Fruit fly (Drosophila melanogaster) ovary, adult (tissue): ENCODE results near the gene mtSSB.

Experiments
- CG17801 ChIP-seq: fragments of 200-800 bp; optimal IDR thresholded peaks from 2 replicates; lab custom pipeline; 2019; ENCODE audit warnings: missing biosample characterization, mild to moderate bottlenecking, missing genetic modification characterization, moderate library complexity; ENCODE audit not compliant: partially characterized antibody

The mtSSB gene

DNA sequence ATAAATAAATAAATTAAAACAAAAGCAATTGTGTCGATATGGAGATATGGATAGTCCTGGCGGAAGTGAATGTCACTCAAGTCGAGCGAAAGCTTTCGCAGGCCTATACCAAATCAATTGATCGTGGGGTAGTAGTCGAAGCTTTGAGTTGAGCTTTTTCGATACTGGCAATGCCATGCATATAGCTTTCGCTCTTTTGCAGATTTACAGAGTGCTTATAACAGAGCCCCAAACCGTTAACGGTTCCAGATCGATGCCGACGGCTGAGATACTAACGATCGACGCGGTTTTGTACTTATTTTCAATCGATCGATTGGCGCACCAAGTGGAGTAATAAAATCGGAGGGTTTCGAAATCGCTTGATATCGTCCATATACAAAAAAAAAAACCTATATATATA is 33.3 kb downstream of the mtSSB start, which contains the start of gene CG8925:
TSS of gene CG8925 (plus strand) at position 245 of the 400 bp plus-strand sequence.
- no peak for TF ChIP-seq CG17801 (GFP tag; lab: Kevin White, UChicago)

DNA sequence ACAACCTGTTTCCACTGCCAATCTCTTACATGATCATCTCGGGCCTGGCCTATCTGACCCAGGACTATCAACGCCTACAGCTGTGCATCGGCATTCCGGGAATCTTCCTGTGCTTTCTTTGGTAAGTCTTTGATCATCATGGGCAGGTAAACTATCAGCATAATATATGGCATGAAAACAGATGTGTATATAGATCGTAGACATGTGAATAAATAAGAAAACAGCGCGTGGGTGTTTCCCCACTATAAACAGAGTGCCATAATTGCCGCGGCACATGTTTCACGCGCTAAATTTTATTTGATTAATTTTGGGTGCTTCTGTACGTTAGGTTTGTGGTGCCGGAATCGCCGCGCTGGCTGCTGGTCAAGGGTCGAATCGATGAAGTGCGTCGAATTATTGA is 37.0 kb downstream of the mtSSB start:
- no peak for TF ChIP-seq CG17801 (GFP tag; lab: Kevin White, UChicago)

DNA sequence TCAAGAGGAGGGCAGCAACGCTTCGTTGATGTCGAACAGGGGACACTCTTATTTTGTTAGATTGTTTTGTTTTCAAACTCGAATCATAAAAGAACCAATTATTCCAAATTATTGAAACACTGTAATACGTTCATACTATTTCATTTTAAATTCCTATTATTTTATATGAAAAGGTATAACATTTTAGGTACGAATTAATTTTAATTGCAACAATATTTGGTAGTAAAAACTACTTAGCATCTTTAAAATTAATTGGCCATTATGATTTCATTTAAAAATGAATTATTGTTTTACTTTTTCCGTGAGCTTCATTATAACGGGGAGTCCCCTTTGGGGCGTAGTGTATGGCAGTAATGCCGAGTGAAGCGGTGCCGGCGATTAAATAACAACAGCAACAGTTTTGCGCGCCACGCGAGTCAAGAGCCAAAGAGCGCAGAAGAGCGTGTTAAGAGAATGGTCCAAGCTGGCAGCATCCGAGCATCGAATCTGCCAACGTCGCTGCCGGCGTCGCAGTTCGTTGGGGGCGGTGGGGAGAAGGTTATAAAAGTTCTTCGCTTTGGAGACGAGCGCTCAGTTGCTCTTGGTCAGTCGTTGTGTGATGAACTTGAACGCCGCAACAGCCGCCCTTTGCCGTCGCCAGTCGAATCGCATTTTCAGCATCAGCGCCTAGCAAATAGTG is 47.3 kb downstream of the mtSSB start:
- TF ChIP-seq CG17801 (GFP tag; lab: Kevin White, UChicago) = no peak

DNA sequence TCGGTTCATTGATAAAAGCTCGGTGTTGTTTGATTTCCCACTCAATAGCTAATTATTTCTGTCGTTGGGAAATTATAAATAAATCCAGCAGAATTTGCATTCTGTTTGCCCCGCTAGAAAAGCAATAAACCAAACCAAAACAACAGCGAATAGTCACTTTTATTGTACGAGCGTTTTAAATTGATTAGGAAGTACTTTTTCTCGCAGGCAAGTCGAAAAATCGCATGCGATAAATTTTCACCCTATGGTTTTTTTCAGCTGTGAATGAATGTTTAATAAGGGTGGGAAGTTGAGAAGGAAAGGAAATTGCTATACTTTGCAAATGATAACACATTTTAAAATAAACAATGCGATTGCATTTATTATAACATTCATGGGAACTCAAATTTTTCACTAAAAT is 49.0 kb downstream of the mtSSB start:
- TF ChIP-seq CG17801 (GFP tag; lab: Kevin White, UChicago) = no peak

DNA sequence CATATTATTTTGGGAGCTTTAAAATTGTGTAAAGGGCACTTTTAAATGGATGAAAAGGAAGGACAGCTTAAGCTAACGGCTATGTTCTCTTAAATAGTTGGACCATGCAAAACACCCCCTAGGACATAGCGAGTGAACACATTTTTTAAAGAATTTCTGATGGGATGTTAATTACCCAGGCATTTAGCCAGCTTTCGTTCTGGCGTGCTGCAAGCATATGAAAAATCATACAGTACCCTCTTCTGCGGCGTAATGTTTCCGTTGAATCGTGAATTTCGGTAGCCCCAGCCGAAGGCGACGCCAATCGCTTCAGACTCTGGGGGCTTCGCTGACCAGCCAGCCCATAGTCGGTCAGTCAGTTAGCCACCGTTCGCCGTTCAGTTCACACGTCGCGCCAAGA is 50.4 kb downstream of the mtSSB start, which contains the start of gene CG6006:
TSS of gene CG6006 (plus strand) at position 301 of the 400 bp plus-strand sequence.
- TF ChIP-seq CG17801 (GFP tag; lab: Kevin White, UChicago) = no peak

DNA sequence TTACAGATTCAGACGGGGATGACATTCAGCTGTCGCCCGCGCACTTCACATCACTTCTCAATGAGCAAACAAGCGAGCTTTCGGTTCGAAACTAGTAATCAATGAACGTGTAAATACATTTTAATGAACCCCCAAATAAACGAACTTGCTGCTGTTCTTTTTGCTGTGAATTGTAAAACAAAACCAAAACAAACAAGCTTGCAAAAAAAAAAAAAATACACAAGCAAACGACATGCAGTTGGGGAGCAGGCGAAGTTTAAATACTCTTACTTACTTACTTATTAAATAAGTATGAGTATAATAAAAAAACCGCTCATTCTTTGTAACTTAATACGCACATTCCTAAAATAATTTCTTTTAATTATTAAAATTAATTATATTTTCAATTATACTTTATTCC is 50.8 kb downstream of the mtSSB start:
- peak; percentile 94 for TF ChIP-seq CG17801 (GFP tag; lab: Kevin White, UChicago)
